Fruit fly (Drosophila melanogaster) whole organism, embryonic: Measurements from ENCODE around the gene Miga.
A peak's percentile ranks its signal among the peaks of the same experiment; 100 is the strongest.

Source experiments
- CG10321 ChIP-seq: fragments of 200-800 bp; sonication (Bioruptor generic); IDR thresholded peaks from 2 replicates; pipeline ENCODE4 v1.3.6; 2022; ENCODE audit warnings: missing biosample characterization, missing genetic modification characterization
- CG10979 ChIP-seq: fragments of 200-800 bp; sonication (Bioruptor generic); optimal IDR thresholded peaks from 2 replicates; lab custom pipeline; 2018; ENCODE audit warnings: missing biosample characterization, mild to moderate bottlenecking, missing genetic modification characterization, moderate library complexity
- CG11696 ChIP-seq: fragments of 200-800 bp; sonication (Bioruptor generic); IDR thresholded peaks from 2 replicates; pipeline ENCODE4 v1.3.6; 2022; ENCODE audit warnings: missing biosample characterization, missing genetic modification characterization
- CG11723 ChIP-seq: fragments of 200-800 bp; sonication (Bioruptor generic); optimal IDR thresholded peaks from 2 replicates; lab custom pipeline; 2017; ENCODE audit warnings: missing biosample characterization, mild to moderate bottlenecking, missing genetic modification characterization
- CG12071 ChIP-seq: fragments of 200-800 bp; sonication (Bioruptor generic); optimal IDR thresholded peaks from 3 replicates; lab custom pipeline; 2018; ENCODE audit warnings: missing biosample characterization, mild to moderate bottlenecking, missing genetic modification characterization
- CG13287 ChIP-seq: fragments of 200-800 bp; sonication (Bioruptor generic); IDR thresholded peaks from 2 replicates; pipeline ENCODE4 v1.3.6; 2022; ENCODE audit warnings: missing biosample characterization, missing genetic modification characterization; ENCODE audit not compliant: partially characterized antibody
- CG13624 ChIP-seq: fragments of 200-800 bp; sonication (Bioruptor generic); optimal IDR thresholded peaks from 2 replicates; lab custom pipeline; 2016; ENCODE audit warnings: missing biosample characterization, missing genetic modification characterization
- CG1529 ChIP-seq: fragments of 200-800 bp; sonication (Bioruptor generic); optimal IDR thresholded peaks from 3 replicates; lab custom pipeline; 2018; ENCODE audit warnings: missing biosample characterization, missing genetic modification characterization
- CG15696 ChIP-seq: fragments of 200-800 bp; sonication (Bioruptor generic); optimal IDR thresholded peaks from 2 replicates; lab custom pipeline; 2019; ENCODE audit warnings: missing biosample characterization, mild to moderate bottlenecking, missing genetic modification characterization, moderate library complexity
- CG16863 ChIP-seq: fragments of 200-800 bp; sonication (Bioruptor generic); optimal IDR thresholded peaks from 3 replicates; lab custom pipeline; 2016; ENCODE audit warnings: missing biosample characterization, missing genetic modification characterization
- CG30431 ChIP-seq: fragments of 200-800 bp; sonication (Bioruptor generic); optimal IDR thresholded peaks from 2 replicates; lab custom pipeline; 2017; ENCODE audit warnings: missing biosample characterization, missing genetic modification characterization
- CG31388 ChIP-seq: fragments of 200-800 bp; sonication (Bioruptor generic); optimal IDR thresholded peaks from 2 replicates; lab custom pipeline; 2016; ENCODE audit warnings: missing biosample characterization, missing genetic modification characterization
- CG4360 ChIP-seq: fragments of 200-800 bp; sonication (Bioruptor generic); IDR thresholded peaks from 2 replicates; pipeline ENCODE4 v1.3.6; 2022; ENCODE audit warnings: missing biosample characterization, missing genetic modification characterization
- CG4820 ChIP-seq: fragments of 200-800 bp; sonication (Bioruptor generic); optimal IDR thresholded peaks from 3 replicates; lab custom pipeline; 2016; ENCODE audit warnings: missing biosample characterization, missing genetic modification characterization
- CG6272 ChIP-seq: fragments of 200-800 bp; sonication (Bioruptor generic); IDR thresholded peaks from 2 replicates; pipeline ENCODE4 v1.3.6; 2022; ENCODE audit warnings: missing biosample characterization, missing genetic modification characterization
- CG6689 ChIP-seq: fragments of 200-800 bp; sonication (Bioruptor generic); IDR thresholded peaks from 2 replicates; pipeline ENCODE4 v1.3.6; 2022; ENCODE audit warnings: missing biosample characterization, missing genetic modification characterization
- CG7357 ChIP-seq: fragments of 200-800 bp; sonication (Bioruptor generic); IDR thresholded peaks from 3 replicates; pipeline ENCODE4 v1.3.6; 2022; ENCODE audit warnings: missing biosample characterization, missing genetic modification characterization
- CG7745 ChIP-seq: fragments of 200-800 bp; sonication (Bioruptor generic); optimal IDR thresholded peaks from 2 replicates; lab custom pipeline; 2018; ENCODE audit warnings: missing biosample characterization, mild to moderate bottlenecking, missing genetic modification characterization, moderate library complexity
- CHES-1-like ChIP-seq: fragments of 200-800 bp; sonication (Bioruptor generic); optimal IDR thresholded peaks from 2 replicates; lab custom pipeline; 2016; ENCODE audit warnings: missing biosample characterization, missing genetic modification characterization
- CTCF ChIP-seq: fragments of 200-800 bp; sonication (Bioruptor generic); optimal IDR thresholded peaks from 2 replicates; lab custom pipeline; 2017; ENCODE audit warnings: missing biosample characterization, mild to moderate bottlenecking, missing genetic modification characterization, moderate library complexity
- D19A ChIP-seq: fragments of 200-800 bp; optimal IDR thresholded peaks from 3 replicates; lab custom pipeline; 2019; ENCODE audit warnings: missing biosample characterization, mild to moderate bottlenecking, missing genetic modification characterization, moderate library complexity
- ERR ChIP-seq: fragments of 200-800 bp; sonication (Bioruptor generic); optimal IDR thresholded peaks from 2 replicates; lab custom pipeline; 2016; ENCODE audit warnings: missing biosample characterization, missing genetic modification characterization
- Hey ChIP-seq: fragments of 200-800 bp; sonication (Bioruptor generic); optimal IDR thresholded peaks from 3 replicates; lab custom pipeline; 2018; ENCODE audit warnings: missing biosample characterization, mild to moderate bottlenecking, missing genetic modification characterization
- Hmr ChIP-seq: fragments of 200-800 bp; sonication (Bioruptor generic); optimal IDR thresholded peaks from 3 replicates; lab custom pipeline; 2017; ENCODE audit warnings: mild to moderate bottlenecking, missing biosample characterization, missing genetic modification reagents, missing genetic modification characterization
- Pdp1 ChIP-seq, 2 experiments: fragments of 200-800 bp; sonication (Bioruptor generic); optimal IDR thresholded peaks; 3 replicates each; lab custom pipeline; 2016; ENCODE audit warnings: missing biosample characterization in 2 of 2, missing genetic modification characterization in 2 of 2, mild to moderate bottlenecking in 1 of 2, moderate library complexity in 1 of 2
- Ravus ChIP-seq: fragments of 200-800 bp; sonication (Bioruptor generic); IDR thresholded peaks from 2 replicates; pipeline ENCODE4 v1.3.6; 2022; ENCODE audit warnings: missing biosample characterization, missing genetic modification characterization
- Scr ChIP-seq: fragments of 200-800 bp; sonication (Bioruptor generic); IDR thresholded peaks from 2 replicates; pipeline ENCODE4 v1.3.6; 2022; ENCODE audit warnings: missing biosample characterization, missing genetic modification characterization; ENCODE audit not compliant: partially characterized antibody
- Sin3A ChIP-seq: fragments of >200 bp; optimal IDR thresholded peaks from 2 replicates; lab custom pipeline; 2018
- Sox100B ChIP-seq: fragments of 200-800 bp; sonication (Bioruptor generic); optimal IDR thresholded peaks from 3 replicates; lab custom pipeline; 2018; ENCODE audit warnings: missing biosample characterization, mild to moderate bottlenecking, missing genetic modification characterization
- amos ChIP-seq: fragments of 200-800 bp; sonication (Bioruptor generic); IDR thresholded peaks from 2 replicates; pipeline ENCODE4 v1.3.6; 2022; ENCODE audit warnings: missing biosample characterization, missing genetic modification characterization; ENCODE audit not compliant: partially characterized antibody
- aop ChIP-seq: fragments of 200-800 bp; sonication (Bioruptor generic); IDR thresholded peaks from 2 replicates; pipeline ENCODE4 v1.3.6; 2022; ENCODE audit warnings: missing biosample characterization, missing genetic modification characterization
- bsh ChIP-seq, 2 experiments: fragments of 200-800 bp; sonication (Bioruptor generic); optimal IDR thresholded peaks; 2 replicates each; lab custom pipeline; 2017 to 2018; ENCODE audit warnings: mild to moderate bottlenecking in 2 of 2, missing biosample characterization in 2 of 2, missing genetic modification characterization in 2 of 2, moderate library complexity in 1 of 2
- chinmo ChIP-seq: fragments of 200-800 bp; sonication (Bioruptor generic); IDR thresholded peaks from 4 replicates; pipeline ENCODE4 v1.3.6; 2022; ENCODE audit warnings: missing biosample characterization, missing genetic modification characterization; ENCODE audit not compliant: partially characterized antibody
- dysf ChIP-seq: fragments of 200-800 bp; sonication (Bioruptor generic); IDR thresholded peaks from 3 replicates; pipeline ENCODE4 v1.3.6; 2022; ENCODE audit warnings: missing biosample characterization, missing genetic modification characterization
- fd64A ChIP-seq: fragments of 200-800 bp; sonication (Bioruptor generic); optimal IDR thresholded peaks from 3 replicates; lab custom pipeline; 2018; ENCODE audit warnings: missing biosample characterization, mild to moderate bottlenecking, missing genetic modification characterization
- hth ChIP-seq: fragments of >200 bp; optimal IDR thresholded peaks from 2 replicates; lab custom pipeline; 2017; ENCODE audit warnings: inconsistent platforms
- lbe ChIP-seq: fragments of 200-800 bp; sonication (Bioruptor generic); optimal IDR thresholded peaks from 2 replicates; lab custom pipeline; 2016; ENCODE audit warnings: missing biosample characterization, mild to moderate bottlenecking, missing genetic modification characterization
- nau ChIP-seq: fragments of 200-800 bp; sonication (Bioruptor generic); optimal IDR thresholded peaks from 3 replicates; lab custom pipeline; 2017; ENCODE audit warnings: missing biosample characterization, mild to moderate bottlenecking, missing genetic modification characterization, missing genetic modification reagents
- p53 ChIP-seq: fragments of 200-800 bp; sonication (Bioruptor generic); optimal IDR thresholded peaks from 2 replicates; lab custom pipeline; 2016; ENCODE audit warnings: missing biosample characterization, missing genetic modification characterization
- peb ChIP-seq: fragments of 200-800 bp; sonication (Bioruptor generic); IDR thresholded peaks from 2 replicates; pipeline ENCODE4 v1.3.6; 2022; ENCODE audit warnings: missing biosample characterization, missing genetic modification characterization
- pita ChIP-seq: fragments of 200-800 bp; sonication (Bioruptor generic); optimal IDR thresholded peaks from 2 replicates; lab custom pipeline; 2017; ENCODE audit warnings: missing biosample characterization, mild to moderate bottlenecking, missing genetic modification characterization
- pnt ChIP-seq: fragments of 200-800 bp; sonication (Bioruptor generic); optimal IDR thresholded peaks from 3 replicates; lab custom pipeline; 2016; ENCODE audit warnings: missing biosample characterization, missing genetic modification characterization
- psq ChIP-seq: fragments of 200-800 bp; sonication (Bioruptor generic); optimal IDR thresholded peaks from 2 replicates; lab custom pipeline; 2017; ENCODE audit warnings: missing biosample characterization, missing genetic modification characterization
- ro ChIP-seq: fragments of 200-800 bp; sonication (Bioruptor generic); IDR thresholded peaks from 2 replicates; pipeline ENCODE4 v1.3.6; 2022; ENCODE audit warnings: missing biosample characterization, missing genetic modification characterization
- sens ChIP-seq: fragments of 200-800 bp; sonication (Bioruptor generic); peaks from one replicate; lab custom pipeline; 2016; ENCODE audit warnings: missing biosample characterization, missing genetic modification characterization
- tna ChIP-seq: fragments of 200-800 bp; sonication (Bioruptor generic); IDR thresholded peaks from 2 replicates; pipeline ENCODE4 v1.3.6; 2022; ENCODE audit warnings: missing biosample characterization, missing genetic modification characterization; ENCODE audit not compliant: partially characterized antibody
- wdn ChIP-seq: fragments of 200-800 bp; sonication (Bioruptor generic); IDR thresholded peaks from 2 replicates; pipeline ENCODE4 v1.3.6; 2022; ENCODE audit warnings: missing biosample characterization, missing genetic modification characterization
- z ChIP-seq: fragments of 200-800 bp; sonication (Bioruptor generic); IDR thresholded peaks from 3 replicates; pipeline ENCODE4 v1.3.6; 2022; ENCODE audit warnings: missing biosample characterization, missing genetic modification characterization
- zen ChIP-seq: fragments of 200-800 bp; sonication (Bioruptor generic); optimal IDR thresholded peaks from 3 replicates; lab custom pipeline; 2018; ENCODE audit warnings: missing biosample characterization, mild to moderate bottlenecking, missing genetic modification characterization, moderate library complexity
- zfh1 ChIP-seq: fragments of 200-800 bp; sonication (Bioruptor generic); IDR thresholded peaks from 3 replicates; pipeline ENCODE4 v1.3.6; 2022; ENCODE audit warnings: missing biosample characterization, missing genetic modification characterization

Miga gene

dm6 chrX:8398177-8399018 is 39.2 kb downstream of the Miga start, which contains the start of gene CG10555 (continued):
- TF ChIP-seq CG31388 (peak; percentile 43), peb (GFP tag; lab: Robert Waterston, UW) (peak; percentile 68), pnt (GFP tag; lab: Kevin White, UChicago) (peak; percentile 67), CG7357 (GFP tag; lab: Robert Waterston, UW) (peak; percentile 86), lbe (GFP tag; lab: Kevin White, UChicago) (peak; percentile 57), ro (peak; percentile 51), zfh1 (GFP tag; lab: Robert Waterston, UW) (peak; percentile 90), CG11723 (GFP tag; lab: Kevin White, UChicago) (peak; percentile 74), D19A (tag; lab: Kevin White, UChicago) (peak; percentile 22), CG13287 (GFP tag; lab: Robert Waterston, UW) (peak; percentile 75), CG6689 (GFP tag; lab: Robert Waterston, UW) (peak; percentile 84), CG13624 (GFP tag; lab: Kevin White, UChicago) (peak; percentile 76), p53 (peak; percentile 41), nau (GFP tag; lab: Kevin White, UChicago) (no peak), CG1529 (GFP tag; lab: Kevin White, UChicago) (peak; percentile 49), fd64A (no peak), psq (no peak), sens (GFP tag; lab: Kevin White, UChicago) (peak; percentile 96), chinmo (GFP tag; lab: Robert Waterston, UW) (0 out of 4 replicates have a peak, but pooled peaks have one; percentile 38), dysf (peak; percentile 94), CG12071 (GFP tag; lab: Kevin White, UChicago) (no peak), z (GFP tag; lab: Robert Waterston, UW) (no peak), bsh (GFP tag; optimal IDR thresholded peaks at IDR 0.05; lab: Kevin White, UChicago) (peak in 1 of 2 experiments; percentile 81), Sin3A (peak; percentile 70), Pdp1 (GFP tag; optimal IDR thresholded peaks at IDR 0.05; lab: Kevin White, UChicago) (peak; percentile 86 to 89), aop (GFP tag; lab: Robert Waterston, UW) (0 out of 2 replicates have a peak, but pooled peaks have one; percentile 48), hth (no peak), CG11696 (GFP tag; lab: Robert Waterston, UW) (0 out of 2 replicates have a peak, but pooled peaks have one; percentile 48), CG4360 (GFP tag; lab: Robert Waterston, UW) (peak; percentile 58; the same call in 1 of the 2 replicates), wdn (peak; percentile 83), Scr (GFP tag; lab: Robert Waterston, UW) (peak; percentile 73), Ravus (GFP tag; lab: Robert Waterston, UW) (peak; percentile 16; the same call in 1 of the 2 replicates), CG16863 (GFP tag; lab: Kevin White, UChicago) (peak; percentile 92), CTCF (GFP tag; lab: Kevin White, UChicago) (no peak), CG7745 (tag; lab: Kevin White, UChicago) (no peak), pita (GFP tag; lab: Kevin White, UChicago) (no peak), amos (GFP tag; lab: Robert Waterston, UW) (peak; percentile 65; the same call in 1 of the 2 replicates), CG15696 (tag; lab: Kevin White, UChicago) (peak; percentile 96), ERR (GFP tag; lab: Kevin White, UChicago) (no peak), CG10321 (no peak), CG4820 (GFP tag; lab: Kevin White, UChicago) (peak; percentile 87), CG10979 (tag; lab: Kevin White, UChicago) (peak; percentile 93), tna (GFP tag; lab: Robert Waterston, UW) (peak; percentile 69), CG6272 (GFP tag; lab: Robert Waterston, UW) (peak; percentile 80), Sox100B (GFP tag; lab: Kevin White, UChicago) (peak; percentile 68), zen (tag; lab: Kevin White, UChicago) (peak; percentile 97), CHES-1-like (GFP tag; lab: Kevin White, UChicago) (peak; percentile 85), Hey (no peak), CG30431 (GFP tag; lab: Kevin White, UChicago) (peak; percentile 73), Hmr (peak; percentile 85)
